Worm (Caenorhabditis elegans): ENCODE measurements around the gene prp-21.

DNA sequence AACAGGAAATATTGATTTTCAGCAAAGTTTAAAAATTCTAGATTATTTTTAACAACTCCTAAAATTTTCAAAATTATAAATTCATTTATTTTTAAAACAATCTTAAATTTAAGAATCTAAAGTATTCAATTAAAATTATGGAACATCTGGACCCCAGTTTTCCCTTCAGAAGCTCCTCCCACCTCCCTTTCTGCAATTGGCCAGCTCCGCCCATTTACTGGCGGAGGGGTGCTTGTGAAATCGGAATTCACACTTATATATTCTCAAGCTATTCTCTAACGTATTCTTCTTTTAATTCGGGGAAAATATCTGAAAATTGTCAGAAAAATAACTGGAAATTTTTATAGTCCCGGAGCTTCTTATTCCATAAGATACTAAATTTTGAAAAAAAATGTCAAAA lies 31.1 kb downstream of the prp-21 start, which contains the start of gene mab-9:
- TF ChIP-seq pqm-1 (tag; optimal IDR thresholded peaks at IDR 0.05), result no peak
- no peak for TF ChIP-seq lin-14 (GFP tag; optimal IDR thresholded peaks at IDR 0.05)
- no peak for TF ChIP-seq unc-62 (GFP tag; optimal IDR thresholded peaks at IDR 0.05)
- TF ChIP-seq lin-35 (GFP tag; optimal IDR thresholded peaks at IDR 0.05), result no peak

Measured in whole organism, L1 larva.